Fruit fly (Drosophila melanogaster) whole organism, embryonic: ENCODE data around the gene Dpy-30L1.

Source experiments
- CG11695 ChIP-seq: fragments of 200-800 bp; sonication (Bioruptor generic); IDR thresholded peaks from 3 replicates; pipeline ENCODE4 v1.3.6; 2022; ENCODE audit warnings: missing biosample characterization, missing genetic modification characterization
- CG17328 ChIP-seq: fragments of 200-800 bp; sonication (Bioruptor generic); IDR thresholded peaks from 2 replicates; pipeline ENCODE4 v1.3.6; 2022; ENCODE audit warnings: missing biosample characterization, missing genetic modification characterization
- CG3407 ChIP-seq: fragments of 200-800 bp; sonication (Bioruptor generic); optimal IDR thresholded peaks from 2 replicates; lab custom pipeline; 2018; ENCODE audit warnings: missing biosample characterization, mild to moderate bottlenecking, missing genetic modification characterization
- CG8281 ChIP-seq: fragments of 200-800 bp; sonication (Bioruptor generic); optimal IDR thresholded peaks from 2 replicates; lab custom pipeline; 2018; ENCODE audit warnings: missing biosample characterization, mild to moderate bottlenecking, missing genetic modification characterization, moderate library complexity
- CG8478 ChIP-seq: fragments of >200 bp; optimal IDR thresholded peaks from 2 replicates; lab custom pipeline; 2018
- CG9727 ChIP-seq: fragments of 200-800 bp; sonication (Bioruptor generic); optimal IDR thresholded peaks from 3 replicates; lab custom pipeline; 2017; ENCODE audit warnings: missing biosample characterization, mild to moderate bottlenecking, missing genetic modification characterization
- Dll ChIP-seq: fragments of 200-800 bp; sonication (Bioruptor generic); IDR thresholded peaks from 4 replicates; pipeline ENCODE4 v1.3.6; 2022; ENCODE audit warnings: missing biosample characterization, missing genetic modification characterization; ENCODE audit not compliant: partially characterized antibody
- Gsc ChIP-seq: fragments of 200-800 bp; sonication (Bioruptor generic); IDR thresholded peaks from 2 replicates; pipeline ENCODE4 v1.3.6; 2022; ENCODE audit warnings: missing biosample characterization, missing genetic modification characterization
- dati ChIP-seq: fragments of 200-800 bp; sonication (Bioruptor generic); IDR thresholded peaks from 2 replicates; pipeline ENCODE4 v1.3.6; 2022; ENCODE audit warnings: missing biosample characterization, missing genetic modification characterization
- ham ChIP-seq: fragments of 200-800 bp; sonication (Bioruptor generic); IDR thresholded peaks from 2 replicates; pipeline ENCODE4 v1.3.6; 2022; ENCODE audit warnings: missing biosample characterization, missing genetic modification characterization
- nerfin-1 ChIP-seq: fragments of 200-800 bp; sonication (Bioruptor generic); optimal IDR thresholded peaks from 3 replicates; lab custom pipeline; 2019; ENCODE audit warnings: missing biosample characterization, mild to moderate bottlenecking, missing genetic modification characterization, moderate library complexity

DNA sequence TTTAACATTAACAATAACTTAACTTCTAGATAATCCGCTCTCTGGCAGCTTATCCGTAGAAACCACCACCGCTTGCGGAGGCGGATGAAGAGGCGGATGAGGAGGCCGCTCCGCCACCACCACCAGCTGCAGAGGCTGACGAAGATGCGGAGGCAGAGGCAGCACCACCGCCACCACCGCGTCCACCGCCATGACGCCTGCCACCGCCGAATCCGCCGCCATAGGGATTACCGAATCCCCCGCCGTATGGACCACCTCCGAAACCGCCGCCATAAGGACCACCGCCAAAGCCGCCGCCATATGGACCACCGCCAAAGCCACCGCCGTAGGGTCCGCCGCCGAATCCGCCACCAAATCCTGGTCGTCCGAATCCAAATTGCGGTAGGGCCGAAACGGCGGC, 43.7 kb upstream of the Dpy-30L1 start:
- TF ChIP-seq ham (GFP tag; lab: Robert Waterston, UW): no peak
- TF ChIP-seq nerfin-1 (tag; lab: Kevin White, UChicago): no peak
- no peak for TF ChIP-seq Dll (GFP tag; lab: Robert Waterston, UW)
- no peak for TF ChIP-seq CG8478 (lab: Kevin White, UChicago)
- TF ChIP-seq CG3407: no peak
- TF ChIP-seq CG11695 (GFP tag; lab: Robert Waterston, UW): no peak
- no peak for TF ChIP-seq dati (GFP tag; lab: Robert Waterston, UW)
- TF ChIP-seq Gsc: no peak
- TF ChIP-seq CG17328 (GFP tag; lab: Robert Waterston, UW): no peak
- no peak for TF ChIP-seq CG8281 (tag; lab: Kevin White, UChicago)
- TF ChIP-seq CG9727: no peak
